Fruit fly (Drosophila melanogaster) Kc167 (cell line): ENCODE measurements around the gene CG14422.

ENCODE experiments used
- Myc ChIP-seq: fragments of >200 bp; optimal IDR thresholded peaks from 2 replicates; lab custom pipeline; 2017; ENCODE audit warnings: missing external identifiers
- Sin3A ChIP-seq: fragments of >200 bp; optimal IDR thresholded peaks from 2 replicates; lab custom pipeline; 2018; ENCODE audit warnings: missing external identifiers
- h ChIP-seq: fragments of >200 bp; optimal IDR thresholded peaks from 3 replicates; lab custom pipeline; 2018; ENCODE audit warnings: missing external identifiers
- insv ChIP-seq: fragments of >200 bp; optimal IDR thresholded peaks from 3 replicates; lab custom pipeline; 2018; ENCODE audit warnings: missing external identifiers
- psq ChIP-seq: fragments of >200 bp; optimal IDR thresholded peaks from 2 replicates; lab custom pipeline; 2017; ENCODE audit warnings: missing external identifiers
- ttk ChIP-seq: sonication (Bioruptor generic); optimal IDR thresholded peaks from 2 replicates; lab custom pipeline; 2017; ENCODE audit warnings: missing external identifiers

The CG14422 gene

dm6 chrX:2941108-2941507, 2.1 kb upstream of the CG14422 start, which contains the start of gene CG14421:
Gene CG14421 (plus strand): TSS chrX:2941408.
- no peak for TF ChIP-seq Myc
- no peak for TF ChIP-seq h (lab: Kevin White, UChicago)
- TF ChIP-seq ttk (lab: Kevin White, UChicago), result no peak

- TF ChIP-seq h (lab: Kevin White, UChicago), result no peak
- TF ChIP-seq Myc, result no peak
- TF ChIP-seq psq (lab: Kevin White, UChicago), result no peak
- TF ChIP-seq insv (lab: Kevin White, UChicago), result no peak
- no peak for TF ChIP-seq Sin3A
- TF ChIP-seq ttk (lab: Kevin White, UChicago), result no peak
These were observed 1.9 kb downstream of the CG14422 start, which contains the start of gene CG14423 for dm6 chrX:2945103-2945502. Gene CG14423 (plus strand): TSS chrX:2945403.

dm6 chrX:2946794-2947193, 3.6 kb downstream of the CG14422 start, which contains the start of gene CG17959:
Gene CG17959 (plus strand): TSS chrX:2947094.
- TF ChIP-seq h (lab: Kevin White, UChicago), result no peak

- no peak for TF ChIP-seq Sin3A
- TF ChIP-seq psq (lab: Kevin White, UChicago), result no peak
- no peak for TF ChIP-seq Myc
- no peak for TF ChIP-seq h (lab: Kevin White, UChicago)
- no peak for TF ChIP-seq ttk (lab: Kevin White, UChicago)
- TF ChIP-seq insv (lab: Kevin White, UChicago), result no peak
These were observed 4.4 kb downstream of the CG14422 start, which contains the start of gene CG3603 for dm6 chrX:2947545-2948072. Gene CG3603 (plus strand): TSS chrX:2948034.

dm6 chrX:2949114-2949513, 5.9 kb downstream of the CG14422 start:
- no peak for TF ChIP-seq Sin3A
- TF ChIP-seq ttk (lab: Kevin White, UChicago), result no peak
- TF ChIP-seq psq (lab: Kevin White, UChicago), result no peak
- TF ChIP-seq h (lab: Kevin White, UChicago), result no peak
- TF ChIP-seq Myc, result no peak
- no peak for TF ChIP-seq insv (lab: Kevin White, UChicago)

dm6 chrX:2951637-2952036, 8.5 kb downstream of the CG14422 start:
- no peak for TF ChIP-seq psq (lab: Kevin White, UChicago)

- TF ChIP-seq Myc (no peak), psq (lab: Kevin White, UChicago) (no peak), Sin3A (no peak), ttk (lab: Kevin White, UChicago) (no peak), h (lab: Kevin White, UChicago) (no peak), insv (lab: Kevin White, UChicago) (no peak)
These were observed 13.5 kb downstream of the CG14422 start for dm6 chrX:2956641-2957040.

- TF ChIP-seq ttk (lab: Kevin White, UChicago) (no peak), Sin3A (no peak), Myc (no peak), psq (lab: Kevin White, UChicago) (no peak), insv (lab: Kevin White, UChicago) (no peak), h (lab: Kevin White, UChicago) (no peak)
These were observed 20.0 kb downstream of the CG14422 start for dm6 chrX:2963171-2963570.

dm6 chrX:2963790-2964335, 20.7 kb downstream of the CG14422 start:
- TF ChIP-seq Myc, result no peak
- no peak for TF ChIP-seq insv (lab: Kevin White, UChicago)
- no peak for TF ChIP-seq psq (lab: Kevin White, UChicago)
- TF ChIP-seq ttk (lab: Kevin White, UChicago), result no peak
- TF ChIP-seq Sin3A, result no peak
- no peak for TF ChIP-seq h (lab: Kevin White, UChicago)

dm6 chrX:2964678-2965231, 21.6 kb downstream of the CG14422 start:
- TF ChIP-seq Myc (no peak), psq (lab: Kevin White, UChicago) (no peak), ttk (lab: Kevin White, UChicago) (no peak), Sin3A (no peak), h (lab: Kevin White, UChicago) (no peak), insv (lab: Kevin White, UChicago) (no peak)

- no peak for TF ChIP-seq psq (lab: Kevin White, UChicago)
- no peak for TF ChIP-seq Myc
- no peak for TF ChIP-seq ttk (lab: Kevin White, UChicago)
- no peak for TF ChIP-seq Sin3A
- no peak for TF ChIP-seq h (lab: Kevin White, UChicago)
- TF ChIP-seq insv (lab: Kevin White, UChicago), result no peak
These were observed 25.9 kb downstream of the CG14422 start for dm6 chrX:2969039-2969438.

dm6 chrX:2973593-2973992, 30.4 kb downstream of the CG14422 start, which contains the start of gene rst:
Gene rst (minus strand): TSS chrX:2973834.
- no peak for TF ChIP-seq Sin3A
- TF ChIP-seq h (lab: Kevin White, UChicago), result no peak
- no peak for TF ChIP-seq insv (lab: Kevin White, UChicago)
- TF ChIP-seq psq (lab: Kevin White, UChicago), result no peak
- TF ChIP-seq ttk (lab: Kevin White, UChicago), result no peak
- TF ChIP-seq Myc, result no peak
